Fruit fly (Drosophila melanogaster) whole organism, prepupa: ENCODE results near the gene IRSp53.

Experiments
- Blimp-1 ChIP-seq: fragments of 200-800 bp; sonication (Bioruptor generic); optimal IDR thresholded peaks from 3 replicates; lab custom pipeline; 2017; ENCODE audit warnings: missing biosample characterization, missing genetic modification characterization, mild to moderate bottlenecking, moderate library complexity, missing genetic modification reagents
- CG10631 ChIP-seq: fragments of 200-800 bp; sonication (Bioruptor generic); optimal IDR thresholded peaks from 2 replicates; lab custom pipeline; 2016; ENCODE audit warnings: missing biosample characterization, missing genetic modification characterization
- CG10669 ChIP-seq: fragments of 200-800 bp; sonication (Bioruptor generic); optimal IDR thresholded peaks from 3 replicates; lab custom pipeline; 2018; ENCODE audit warnings: missing biosample characterization, mild to moderate bottlenecking, missing genetic modification characterization, moderate library complexity
- CG11762 ChIP-seq: fragments of 200-800 bp; sonication (Bioruptor generic); optimal IDR thresholded peaks from 3 replicates; lab custom pipeline; 2016; ENCODE audit warnings: missing biosample characterization, missing genetic modification characterization; ENCODE audit not compliant: insufficient read depth
- CG11902 ChIP-seq: fragments of 200-800 bp; sonication (Bioruptor generic); optimal IDR thresholded peaks from 3 replicates; lab custom pipeline; 2016; ENCODE audit warnings: missing biosample characterization, missing genetic modification characterization
- CG15336 ChIP-seq: fragments of 200-800 bp; sonication (Bioruptor generic); IDR thresholded peaks from 2 replicates; pipeline ENCODE4 v1.3.6; 2022; ENCODE audit warnings: missing biosample characterization, missing genetic modification characterization
- CG1621 ChIP-seq: fragments of 200-800 bp; sonication (Bioruptor generic); optimal IDR thresholded peaks from 3 replicates; lab custom pipeline; 2018; ENCODE audit warnings: missing biosample characterization, mild to moderate bottlenecking, missing genetic modification characterization
- CG3032 ChIP-seq: fragments of 200-800 bp; optimal IDR thresholded peaks from 2 replicates; lab custom pipeline; 2019; ENCODE audit warnings: missing biosample characterization, mild to moderate bottlenecking, missing genetic modification characterization, moderate library complexity
- CG32006 ChIP-seq: fragments of 200-800 bp; sonication (Bioruptor generic); optimal IDR thresholded peaks from 3 replicates; lab custom pipeline; 2017; ENCODE audit warnings: missing biosample characterization, mild to moderate bottlenecking, missing genetic modification characterization
- CG3919 ChIP-seq: fragments of 200-800 bp; sonication (Bioruptor generic); optimal IDR thresholded peaks from 3 replicates; lab custom pipeline; 2016; ENCODE audit warnings: missing biosample characterization, missing genetic modification characterization
- CG6276 ChIP-seq: fragments of 200-800 bp; sonication (Bioruptor generic); optimal IDR thresholded peaks from 2 replicates; lab custom pipeline; 2017; ENCODE audit warnings: missing biosample characterization, mild to moderate bottlenecking, missing genetic modification characterization
- CG6808 ChIP-seq: fragments of 200-800 bp; sonication (Bioruptor generic); optimal IDR thresholded peaks from 3 replicates; lab custom pipeline; 2017; ENCODE audit warnings: missing biosample characterization, missing genetic modification characterization, mild to moderate bottlenecking, moderate library complexity, missing genetic modification reagents
- CG6854 ChIP-seq: fragments of 200-800 bp; sonication (Bioruptor generic); optimal IDR thresholded peaks from 2 replicates; lab custom pipeline; 2017; ENCODE audit warnings: missing biosample characterization, mild to moderate bottlenecking, missing genetic modification characterization
- CG7368 ChIP-seq: fragments of 200-800 bp; sonication (Bioruptor generic); optimal IDR thresholded peaks from 3 replicates; lab custom pipeline; 2016; ENCODE audit warnings: missing biosample characterization, missing genetic modification characterization
- CG8119 ChIP-seq: fragments of 200-800 bp; sonication (Bioruptor generic); IDR thresholded peaks from 3 replicates; pipeline ENCODE4 v1.3.6; 2022; ENCODE audit warnings: missing biosample characterization, missing genetic modification characterization
- CG8319 ChIP-seq: fragments of 200-800 bp; sonication (Bioruptor generic); optimal IDR thresholded peaks from 3 replicates; lab custom pipeline; 2016; ENCODE audit warnings: missing biosample characterization, missing genetic modification characterization
- CG8632 ChIP-seq: fragments of 200-800 bp; sonication (Bioruptor generic); optimal IDR thresholded peaks from 3 replicates; lab custom pipeline; 2016; ENCODE audit warnings: missing biosample characterization, missing genetic modification characterization
- CG9139 ChIP-seq: fragments of 200-800 bp; sonication (Bioruptor generic); optimal IDR thresholded peaks from 3 replicates; lab custom pipeline; 2017; ENCODE audit warnings: missing biosample characterization, mild to moderate bottlenecking, missing genetic modification characterization
- Eip75B ChIP-seq: fragments of 200-800 bp; sonication (Bioruptor generic); optimal IDR thresholded peaks from 3 replicates; lab custom pipeline; 2016; ENCODE audit warnings: missing biosample characterization, missing genetic modification characterization
- Eip78C ChIP-seq: fragments of 200-800 bp; sonication (Bioruptor generic); peaks from one replicate; lab custom pipeline; 2016; ENCODE audit warnings: missing biosample characterization, missing genetic modification characterization
- Eip93F ChIP-seq: fragments of 200-800 bp; sonication (Bioruptor generic); optimal IDR thresholded peaks from 2 replicates; lab custom pipeline; 2016; ENCODE audit warnings: missing biosample characterization, mild to moderate bottlenecking, missing genetic modification characterization
- Ets21C ChIP-seq: fragments of 200-800 bp; sonication (Bioruptor generic); optimal IDR thresholded peaks from 3 replicates; lab custom pipeline; 2016; ENCODE audit warnings: missing biosample characterization, missing genetic modification characterization
- Ets96B ChIP-seq: fragments of 200-800 bp; optimal IDR thresholded peaks from 2 replicates; lab custom pipeline; 2019; ENCODE audit warnings: missing biosample characterization, mild to moderate bottlenecking, missing genetic modification characterization, moderate library complexity
- Hr38 ChIP-seq: sonication (Bioruptor generic); optimal IDR thresholded peaks from 2 replicates; lab custom pipeline; 2016; ENCODE audit warnings: missing biosample characterization, missing genetic modification characterization
- Hr39 ChIP-seq: fragments of 200-800 bp; sonication (Bioruptor generic); optimal IDR thresholded peaks from 2 replicates; lab custom pipeline; 2016; ENCODE audit warnings: missing biosample characterization, missing genetic modification characterization
- Hr4 ChIP-seq: fragments of 200-800 bp; sonication (Bioruptor generic); optimal IDR thresholded peaks from 3 replicates; lab custom pipeline; 2016; ENCODE audit warnings: missing biosample characterization, missing genetic modification characterization
- Lpt ChIP-seq: fragments of 200-800 bp; sonication (Bioruptor generic); optimal IDR thresholded peaks from 3 replicates; lab custom pipeline; 2016; ENCODE audit warnings: missing biosample characterization, missing genetic modification characterization
- Met ChIP-seq: fragments of 200-800 bp; sonication (Bioruptor generic); optimal IDR thresholded peaks from 3 replicates; lab custom pipeline; 2016; ENCODE audit warnings: missing biosample characterization, missing genetic modification characterization
- OdsH ChIP-seq: fragments of 200-800 bp; sonication (Bioruptor generic); optimal IDR thresholded peaks from 3 replicates; lab custom pipeline; 2016; ENCODE audit warnings: missing biosample characterization, missing genetic modification characterization
- Smox ChIP-seq: fragments of 200-800 bp; sonication (Bioruptor generic); optimal IDR thresholded peaks from 3 replicates; lab custom pipeline; 2016; ENCODE audit warnings: missing biosample characterization, missing genetic modification characterization
- Sox102F ChIP-seq: fragments of 200-800 bp; sonication (Bioruptor generic); optimal IDR thresholded peaks from 2 replicates; lab custom pipeline; 2016; ENCODE audit warnings: missing biosample characterization, mild to moderate bottlenecking, missing genetic modification characterization
- Sox14 ChIP-seq: fragments of 200-800 bp; sonication (Bioruptor generic); optimal IDR thresholded peaks from 3 replicates; lab custom pipeline; 2016; ENCODE audit warnings: missing biosample characterization, missing genetic modification characterization
- Sox15 ChIP-seq: fragments of 200-800 bp; sonication (Bioruptor generic); optimal IDR thresholded peaks from 3 replicates; lab custom pipeline; 2016; ENCODE audit warnings: missing biosample characterization, missing genetic modification characterization
- acj6 ChIP-seq: fragments of 200-800 bp; sonication (Bioruptor generic); optimal IDR thresholded peaks from 3 replicates; lab custom pipeline; 2016; ENCODE audit warnings: missing biosample characterization, missing genetic modification characterization
- dsx ChIP-seq: fragments of 200-800 bp; optimal IDR thresholded peaks from 3 replicates; lab custom pipeline; 2019; ENCODE audit warnings: missing biosample characterization, mild to moderate bottlenecking, missing genetic modification characterization, moderate library complexity; ENCODE audit not compliant: poor library complexity, severe bottlenecking
- eg ChIP-seq: fragments of 200-800 bp; sonication (Bioruptor generic); IDR thresholded peaks from 3 replicates; pipeline ENCODE4 v1.3.6; 2022; ENCODE audit warnings: missing biosample characterization, missing genetic modification characterization
- esn ChIP-seq: fragments of 200-800 bp; sonication (Bioruptor generic); optimal IDR thresholded peaks from 2 replicates; lab custom pipeline; 2016; ENCODE audit warnings: missing biosample characterization, mild to moderate bottlenecking, missing genetic modification characterization, moderate library complexity
- fd59A ChIP-seq: fragments of 200-800 bp; sonication (Bioruptor generic); optimal IDR thresholded peaks from 2 replicates; lab custom pipeline; 2017; ENCODE audit warnings: missing biosample characterization, mild to moderate bottlenecking, missing genetic modification characterization, missing genetic modification reagents
- fd85E ChIP-seq: fragments of 200-800 bp; sonication (Bioruptor generic); optimal IDR thresholded peaks from 3 replicates; lab custom pipeline; 2016; ENCODE audit warnings: missing biosample characterization, missing genetic modification characterization
- fkh ChIP-seq: fragments of 200-800 bp; sonication (Bioruptor generic); optimal IDR thresholded peaks from 3 replicates; lab custom pipeline; 2017; ENCODE audit warnings: missing biosample characterization, mild to moderate bottlenecking, missing genetic modification characterization, moderate library complexity
- net ChIP-seq: fragments of 200-800 bp; sonication (Bioruptor generic); optimal IDR thresholded peaks from 3 replicates; lab custom pipeline; 2016; ENCODE audit warnings: missing biosample characterization, missing genetic modification characterization
- salr ChIP-seq, 2 experiments: fragments of 200-800 bp; sonication (Bioruptor generic); optimal IDR thresholded peaks; 3 replicates each; lab custom pipeline; 2016 to 2018; ENCODE audit warnings: missing biosample characterization in 2 of 2, missing genetic modification characterization in 2 of 2, mild to moderate bottlenecking in 1 of 2
- spab ChIP-seq: fragments of 200-800 bp; sonication (Bioruptor generic); optimal IDR thresholded peaks from 2 replicates; lab custom pipeline; 2017; ENCODE audit warnings: missing biosample characterization, mild to moderate bottlenecking, missing genetic modification characterization, missing genetic modification reagents
- ss ChIP-seq, 2 experiments: fragments of 200-800 bp; sonication (Bioruptor generic); optimal IDR thresholded peaks; 2 replicates in 1 of 2; 3 replicates in 1 of 2; lab custom pipeline; 2017 to 2018; ENCODE audit warnings: mild to moderate bottlenecking in 2 of 2, missing biosample characterization in 2 of 2, missing genetic modification characterization in 2 of 2, moderate library complexity in 1 of 2
- svp ChIP-seq: fragments of 200-800 bp; sonication (Bioruptor generic); peaks from one replicate; lab custom pipeline; 2016; ENCODE audit warnings: missing biosample characterization, missing genetic modification characterization
- vri ChIP-seq: fragments of 200-800 bp; sonication (Bioruptor generic); optimal IDR thresholded peaks from 3 replicates; lab custom pipeline; 2016; ENCODE audit warnings: missing biosample characterization, mild to moderate bottlenecking, missing genetic modification characterization

IRSp53 gene

dm6 chr3L:11089805-11090440, 45.9 kb upstream of the IRSp53 start (continued):
- TF ChIP-seq fd85E (GFP tag; lab: Kevin White, UChicago) = no peak
- TF ChIP-seq Sox15 (GFP tag; lab: Kevin White, UChicago) = peak; percentile 8
- peak; percentile 62 for TF ChIP-seq acj6
- TF ChIP-seq Sox14 (GFP tag; lab: Kevin White, UChicago) = peak; percentile 69
- TF ChIP-seq eg (GFP tag; lab: Robert Waterston, UW) = peak; percentile 67
- peak; percentile 49 for TF ChIP-seq Eip75B (GFP tag; lab: Kevin White, UChicago)
- no peak for TF ChIP-seq CG6854
- TF ChIP-seq Smox (GFP tag; lab: Kevin White, UChicago) = peak; percentile 71
- peak; percentile 90 for TF ChIP-seq CG32006 (GFP tag; lab: Kevin White, UChicago)
- peak; percentile 55 for TF ChIP-seq CG3919 (GFP tag; lab: Kevin White, UChicago)
- peak; percentile 82 for TF ChIP-seq CG15336 (GFP tag; lab: Robert Waterston, UW)
- TF ChIP-seq Blimp-1 (GFP tag; lab: Kevin White, UChicago) = no peak
- TF ChIP-seq CG1621 (tag; lab: Kevin White, UChicago) = no peak

dm6 chr3L:11091943-11092609, 43.8 kb upstream of the IRSp53 start:
- TF ChIP-seq CG11902 (GFP tag; lab: Kevin White, UChicago) (peak; percentile 28), salr (GFP tag; optimal IDR thresholded peaks at IDR 0.05; lab: Kevin White, UChicago) (peak; percentile 7 to 28), Eip93F (GFP tag; lab: Kevin White, UChicago) (no peak), CG6276 (no peak), CG11762 (peak; percentile 21), Sox14 (GFP tag; lab: Kevin White, UChicago) (peak; percentile 70), CG3032 (tag; lab: Kevin White, UChicago) (peak; percentile 41), Eip78C (GFP tag; lab: Kevin White, UChicago) (peak; percentile 84), ss (GFP tag; optimal IDR thresholded peaks at IDR 0.05; lab: Kevin White, UChicago) (peak; percentile 21 to 52), Lpt (GFP tag; lab: Kevin White, UChicago) (peak; percentile 9), CG8632 (GFP tag; lab: Kevin White, UChicago) (peak; percentile 53), fd59A (GFP tag; lab: Kevin White, UChicago) (no peak), Ets21C (GFP tag; lab: Kevin White, UChicago) (peak; percentile 42), Hr38 (GFP tag; lab: Kevin White, UChicago) (no peak), CG9139 (GFP tag; lab: Kevin White, UChicago) (peak; percentile 48), Hr4 (GFP tag; lab: Kevin White, UChicago) (peak; percentile 7), net (peak; percentile 45), vri (GFP tag; lab: Kevin White, UChicago) (peak; percentile 95), Sox102F (GFP tag; lab: Kevin White, UChicago) (peak; percentile 56), svp (GFP tag; lab: Kevin White, UChicago) (peak; percentile 73), CG6808 (GFP tag; lab: Kevin White, UChicago) (peak; percentile 51), OdsH (GFP tag; lab: Kevin White, UChicago) (peak; percentile 67), Met (GFP tag; lab: Kevin White, UChicago) (peak; percentile 71), CG8319 (GFP tag; lab: Kevin White, UChicago) (peak; percentile 59), CG10631 (GFP tag; lab: Kevin White, UChicago) (peak; percentile 67), acj6 (peak; percentile 57), CG15336 (GFP tag; lab: Robert Waterston, UW) (0 out of 2 replicates have a peak, but pooled peaks have one; percentile 28), spab (peak; percentile 35), fkh (GFP tag; lab: Kevin White, UChicago) (peak; percentile 42), CG10669 (GFP tag; lab: Kevin White, UChicago) (peak; percentile 33), dsx (GFP tag; lab: Kevin White, UChicago) (no peak), CG1621 (tag; lab: Kevin White, UChicago) (peak; percentile 21), Ets96B (no peak), CG8119 (GFP tag; lab: Robert Waterston, UW) (peak; percentile 39; the same call in 1 of the 3 replicates), Eip75B (GFP tag; lab: Kevin White, UChicago) (peak; percentile 58), eg (GFP tag; lab: Robert Waterston, UW) (peak; percentile 51; the same call in 1 of the 3 replicates), esn (GFP tag; lab: Kevin White, UChicago) (peak; percentile 74), CG7368 (GFP tag; lab: Kevin White, UChicago) (peak; percentile 54), Hr39 (peak; percentile 59), Sox15 (GFP tag; lab: Kevin White, UChicago) (peak; percentile 14)
